Worm (Caenorhabditis elegans) whole organism, L1 larva: ENCODE results near the gene VF13D12L.3.

Source experiments
- efl-1 ChIP-seq, 4 experiments: fragments of 150-350 bp; optimal IDR thresholded peaks in 3 of 4; peaks in 1 of 4; 1 replicate in 1 of 4; 2 replicates in 3 of 4; lab custom pipeline; 2014; ENCODE audit warnings: missing biosample characterization in 2 of 4, missing genetic modification characterization in 2 of 4, missing genetic modification reagents in 2 of 4
- egl-27 ChIP-seq, 2 experiments: fragments of 150-350 bp in 1 of 2; sonication (generic microtip); optimal IDR thresholded peaks; 3 replicates each; lab custom pipeline; 2017 to 2018; ENCODE audit warnings: missing biosample characterization in 2 of 2, missing genetic modification characterization in 2 of 2, missing genetic modification reagents in 2 of 2
- fkh-10 ChIP-seq: sonication (generic microtip); optimal IDR thresholded peaks from 2 replicates; lab custom pipeline; 2017; ENCODE audit warnings: missing biosample characterization, missing genetic modification reagents, missing genetic modification characterization
- irx-1 ChIP-seq: sonication (generic microtip); optimal IDR thresholded peaks from 2 replicates; lab custom pipeline; 2016; ENCODE audit warnings: missing genetic modification characterization, missing compliant biosample characterization
- nhr-12 ChIP-seq: sonication (generic microtip); optimal IDR thresholded peaks from 2 replicates; lab custom pipeline; 2017; ENCODE audit warnings: missing biosample characterization, missing genetic modification characterization
- nhr-76 ChIP-seq: sonication (generic microtip); optimal IDR thresholded peaks from 2 replicates; lab custom pipeline; 2017; ENCODE audit warnings: missing biosample characterization, missing genetic modification characterization
- unc-62 ChIP-seq: fragments of 150-350 bp; optimal IDR thresholded peaks from 2 replicates; lab custom pipeline; 2014; ENCODE audit warnings: missing biosample characterization, missing genetic modification reagents, missing genetic modification characterization

- TF ChIP-seq efl-1 (optimal IDR thresholded peaks at IDR 0.05; lab: Kevin White, UChicago), result no peak
- no peak for TF ChIP-seq efl-1 (GFP tag; optimal IDR thresholded peaks at IDR 0.05 in 1 of 2; lab: Kevin White, UChicago)
- no peak for TF ChIP-seq nhr-76 (tag; lab: Kevin White, UChicago)
- TF ChIP-seq irx-1 (tag; lab: Kevin White, UChicago), result no peak
- no peak for TF ChIP-seq nhr-12 (tag; lab: Kevin White, UChicago)
- no peak for TF ChIP-seq egl-27 (tag; optimal IDR thresholded peaks at IDR 0.05; lab: Kevin White, UChicago)
- no peak for TF ChIP-seq fkh-10
- no peak for TF ChIP-seq unc-62 (GFP tag; lab: Kevin White, UChicago)
Observed at ce11 chrII:11700200-11700599, 5.6 kb upstream of the VF13D12L.3 start, which contains the start of gene inos-1.
